Fruit fly (Drosophila melanogaster): Measurements from ENCODE around the gene wake.
A peak's percentile ranks its signal among the peaks of the same experiment; 100 is the strongest.

DNA sequence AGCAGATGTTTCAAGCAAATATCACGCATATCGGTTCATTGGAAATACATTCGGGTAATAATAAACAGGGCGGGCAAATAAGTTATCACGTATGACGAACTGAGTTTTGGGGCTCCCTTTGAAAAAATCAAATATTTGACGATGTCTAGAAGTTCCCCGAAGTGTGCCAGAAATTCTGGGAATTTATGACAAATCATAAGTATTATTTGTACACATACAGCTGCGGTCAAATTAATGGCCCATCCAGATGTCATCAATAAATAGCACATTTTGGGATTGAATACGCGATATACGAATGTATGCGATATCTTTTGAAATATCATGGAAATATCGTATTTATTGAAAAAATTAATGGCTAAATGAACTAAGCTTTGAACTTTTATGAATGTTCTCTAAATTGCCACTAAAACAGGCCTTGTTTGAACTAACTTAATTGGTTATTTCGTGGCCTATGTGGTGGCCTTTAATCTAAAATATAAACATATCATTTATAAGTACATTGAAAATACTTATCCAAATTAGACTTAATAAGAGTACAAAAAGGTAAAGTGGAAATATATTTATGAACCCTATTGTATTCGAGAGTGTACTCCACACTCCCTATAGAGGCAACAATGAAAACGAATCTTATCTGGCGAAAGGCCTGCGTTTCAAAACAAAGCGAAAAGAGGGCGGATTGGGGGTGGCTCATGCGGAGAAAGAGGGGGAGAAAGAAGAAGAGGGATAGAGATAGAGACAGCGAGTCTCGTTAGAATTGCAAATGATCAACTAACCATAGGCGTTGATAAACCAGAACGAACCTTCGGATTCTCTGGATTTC, 13.9 kb upstream of the wake start:
- TF ChIP-seq CG7045 (GFP tag; optimal IDR thresholded peaks at IDR 0.05) (no peak), CG33017 (tag; optimal IDR thresholded peaks at IDR 0.05) (no peak), CG14711 (tag; optimal IDR thresholded peaks at IDR 0.05) (peak; percentile 31), kay (GFP tag; ENCODE audit: borderline replicate concordance) (no peak), tj (GFP tag; optimal IDR thresholded peaks at IDR 0.05) (no peak), CG7101 (tag; optimal IDR thresholded peaks at IDR 0.05) (peak; percentile 19), toe (GFP tag; optimal IDR thresholded peaks at IDR 0.05) (no peak), cic (GFP tag; optimal IDR thresholded peaks at IDR 0.05) (no peak), CG12768 (GFP tag; optimal IDR thresholded peaks at IDR 0.05) (no peak), CG1620 (GFP tag; optimal IDR thresholded peaks at IDR 0.05) (no peak), cnc (optimal IDR thresholded peaks at IDR 0.05) (no peak), Clk (GFP tag; optimal IDR thresholded peaks at IDR 0.05) (no peak), Hr96 (GFP tag; optimal IDR thresholded peaks at IDR 0.05) (no peak), bab1 (GFP tag; optimal IDR thresholded peaks at IDR 0.05) (peak; percentile 9)
